Fruit fly (Drosophila melanogaster) whole organism, embryonic: Measurements from ENCODE around the gene Dus3.

Experiments used
- Aef1 ChIP-seq: fragments of 200-800 bp; sonication (Bioruptor generic); IDR thresholded peaks from 3 replicates; pipeline ENCODE4 v1.3.6; 2022; ENCODE audit warnings: missing biosample characterization, missing genetic modification characterization
- Atf6 ChIP-seq: fragments of 200-800 bp; sonication (Bioruptor generic); IDR thresholded peaks from 2 replicates; pipeline ENCODE4 v1.3.6; 2022; ENCODE audit warnings: missing biosample characterization, missing genetic modification characterization
- Bteb2 ChIP-seq: fragments of 200-800 bp; sonication (Bioruptor generic); optimal IDR thresholded peaks from 2 replicates; lab custom pipeline; 2016; ENCODE audit warnings: missing biosample characterization, missing genetic modification characterization
- CG10366 ChIP-seq: fragments of 200-800 bp; sonication (Bioruptor generic); IDR thresholded peaks from 2 replicates; pipeline ENCODE4 v1.3.6; 2022; ENCODE audit warnings: missing biosample characterization, missing genetic modification characterization
- CG10431 ChIP-seq: fragments of 200-800 bp; sonication (Bioruptor generic); optimal IDR thresholded peaks from 3 replicates; lab custom pipeline; 2018; ENCODE audit warnings: missing biosample characterization, mild to moderate bottlenecking, missing genetic modification characterization
- CG10654 ChIP-seq: fragments of 200-800 bp; sonication (Bioruptor generic); optimal IDR thresholded peaks from 2 replicates; lab custom pipeline; 2016; ENCODE audit warnings: missing biosample characterization, missing genetic modification characterization
- CG12744 ChIP-seq: fragments of 200-800 bp; sonication (Bioruptor generic); optimal IDR thresholded peaks from 2 replicates; lab custom pipeline; 2016; ENCODE audit warnings: missing biosample characterization, missing genetic modification characterization
- CG13123 ChIP-seq: fragments of 200-800 bp; sonication (Bioruptor generic); optimal IDR thresholded peaks from 2 replicates; lab custom pipeline; 2016; ENCODE audit warnings: missing biosample characterization, missing genetic modification characterization
- CG2889 ChIP-seq: fragments of 200-800 bp; sonication (Bioruptor generic); IDR thresholded peaks from 3 replicates; pipeline ENCODE4 v1.3.6; 2022; ENCODE audit warnings: missing biosample characterization, missing genetic modification characterization
- CG32532 ChIP-seq: fragments of 200-800 bp; sonication (Bioruptor generic); IDR thresholded peaks from 2 replicates; pipeline ENCODE4 v1.3.6; 2022; ENCODE audit warnings: missing biosample characterization, missing genetic modification characterization
- CG4707 ChIP-seq: fragments of 200-800 bp; sonication (Bioruptor generic); optimal IDR thresholded peaks from 2 replicates; lab custom pipeline; 2018; ENCODE audit warnings: missing biosample characterization, mild to moderate bottlenecking, missing genetic modification characterization, moderate library complexity
- CG7928 ChIP-seq: fragments of 200-800 bp; sonication (Bioruptor generic); optimal IDR thresholded peaks from 2 replicates; lab custom pipeline; 2017; ENCODE audit warnings: missing biosample characterization, mild to moderate bottlenecking, missing genetic modification characterization
- D19B ChIP-seq: fragments of 200-800 bp; sonication (Bioruptor generic); optimal IDR thresholded peaks from 2 replicates; lab custom pipeline; 2017; ENCODE audit warnings: missing biosample characterization, mild to moderate bottlenecking, missing genetic modification characterization
- ERR ChIP-seq: fragments of 200-800 bp; sonication (Bioruptor generic); optimal IDR thresholded peaks from 2 replicates; lab custom pipeline; 2016; ENCODE audit warnings: missing biosample characterization, missing genetic modification characterization
- Fer3 ChIP-seq: fragments of 200-800 bp; sonication (Bioruptor generic); optimal IDR thresholded peaks from 2 replicates; lab custom pipeline; 2018; ENCODE audit warnings: missing biosample characterization, mild to moderate bottlenecking, missing genetic modification characterization, moderate library complexity
- GATAe ChIP-seq: fragments of 200-800 bp; sonication (Bioruptor generic); conservative IDR thresholded peaks from 2 replicates; pipeline ENCODE4 v1.3.6; 2022; ENCODE audit warnings: missing biosample characterization, missing genetic modification characterization
- Hey ChIP-seq: fragments of 200-800 bp; sonication (Bioruptor generic); optimal IDR thresholded peaks from 3 replicates; lab custom pipeline; 2018; ENCODE audit warnings: missing biosample characterization, mild to moderate bottlenecking, missing genetic modification characterization
- Kr ChIP-seq: fragments of 200-800 bp; sonication (Bioruptor generic); optimal IDR thresholded peaks from 2 replicates; lab custom pipeline; 2017; ENCODE audit warnings: missing biosample characterization, mild to moderate bottlenecking, missing genetic modification characterization
- MTF-1 ChIP-seq: fragments of 200-800 bp; sonication (Bioruptor generic); optimal IDR thresholded peaks from 2 replicates; lab custom pipeline; 2018; ENCODE audit warnings: missing biosample characterization, mild to moderate bottlenecking, missing genetic modification characterization, borderline replicate concordance
- Max ChIP-seq: fragments of 200-800 bp; sonication (Bioruptor generic); optimal IDR thresholded peaks from 2 replicates; lab custom pipeline; 2016; ENCODE audit warnings: missing biosample characterization, mild to moderate bottlenecking, missing genetic modification characterization
- Med ChIP-seq: fragments of 200-800 bp; sonication (Bioruptor generic); peaks from one replicate; lab custom pipeline; 2016; ENCODE audit warnings: missing biosample characterization, missing genetic modification characterization, mild to moderate bottlenecking, inconsistent platforms, moderate library complexity
- NC2β ChIP-seq: fragments of 200-800 bp; sonication (Bioruptor generic); optimal IDR thresholded peaks from 2 replicates; lab custom pipeline; 2016; ENCODE audit warnings: missing biosample characterization, missing genetic modification characterization
- NFAT ChIP-seq: fragments of 200-800 bp; sonication (Bioruptor generic); IDR thresholded peaks from 2 replicates; pipeline ENCODE4 v1.3.6; 2022; ENCODE audit warnings: missing biosample characterization, missing genetic modification characterization
- NfI ChIP-seq: fragments of 200-800 bp; sonication (Bioruptor generic); optimal IDR thresholded peaks from 3 replicates; lab custom pipeline; 2018; ENCODE audit warnings: missing biosample characterization, mild to moderate bottlenecking, missing genetic modification characterization, moderate library complexity
- Poxn ChIP-seq: fragments of 200-800 bp; sonication (Bioruptor generic); IDR thresholded peaks from 2 replicates; pipeline ENCODE4 v1.3.6; 2022; ENCODE audit warnings: missing biosample characterization, missing genetic modification characterization
- Sox100B ChIP-seq: fragments of 200-800 bp; sonication (Bioruptor generic); optimal IDR thresholded peaks from 3 replicates; lab custom pipeline; 2018; ENCODE audit warnings: missing biosample characterization, mild to moderate bottlenecking, missing genetic modification characterization
- TFAM ChIP-seq: fragments of 200-800 bp; sonication (Bioruptor generic); optimal IDR thresholded peaks from 2 replicates; lab custom pipeline; 2017; ENCODE audit warnings: missing biosample characterization, missing genetic modification characterization, inconsistent platforms
- ara ChIP-seq: fragments of 200-800 bp; sonication (Bioruptor generic); IDR thresholded peaks from 2 replicates; pipeline ENCODE4 v1.3.6; 2022; ENCODE audit warnings: missing biosample characterization, missing genetic modification characterization
- cad ChIP-seq: fragments of >200 bp; optimal IDR thresholded peaks from 2 replicates; lab custom pipeline; 2017; ENCODE audit warnings: missing biosample characterization, missing genetic modification characterization
- ci ChIP-seq: fragments of 200-800 bp; sonication (Bioruptor generic); IDR thresholded peaks from 3 replicates; pipeline ENCODE4 v1.3.6; 2022; ENCODE audit warnings: missing biosample characterization, missing genetic modification characterization
- crc ChIP-seq: fragments of 200-800 bp; sonication (Bioruptor generic); optimal IDR thresholded peaks from 2 replicates; lab custom pipeline; 2016; ENCODE audit warnings: missing biosample characterization, missing genetic modification characterization
- danr ChIP-seq: fragments of 200-800 bp; sonication (Bioruptor generic); IDR thresholded peaks from 2 replicates; pipeline ENCODE4 v1.3.6; 2022; ENCODE audit warnings: missing biosample characterization, missing genetic modification characterization
- eyg ChIP-seq: fragments of 200-800 bp; sonication (Bioruptor generic); optimal IDR thresholded peaks from 3 replicates; lab custom pipeline; 2016; ENCODE audit warnings: missing biosample characterization, missing genetic modification characterization
- gcm ChIP-seq: fragments of 200-800 bp; sonication (Bioruptor generic); optimal IDR thresholded peaks from 2 replicates; lab custom pipeline; 2019; ENCODE audit warnings: missing biosample characterization, mild to moderate bottlenecking, missing genetic modification characterization, moderate library complexity
- gcm2 ChIP-seq: fragments of 200-800 bp; sonication (Bioruptor generic); optimal IDR thresholded peaks from 2 replicates; lab custom pipeline; 2016; ENCODE audit warnings: missing biosample characterization, missing genetic modification characterization
- gsb-n ChIP-seq: fragments of 200-800 bp; sonication (Bioruptor generic); optimal IDR thresholded peaks from 3 replicates; lab custom pipeline; 2018; ENCODE audit warnings: missing biosample characterization, mild to moderate bottlenecking, missing genetic modification characterization
- hb ChIP-seq: fragments of 200-800 bp; sonication (Bioruptor generic); IDR thresholded peaks from 3 replicates; pipeline ENCODE4 v1.3.6; 2022; ENCODE audit warnings: missing biosample characterization, missing genetic modification characterization; ENCODE audit not compliant: partially characterized antibody
- inv ChIP-seq: fragments of 200-800 bp; sonication (Bioruptor generic); IDR thresholded peaks from 2 replicates; pipeline ENCODE4 v1.3.6; 2022; ENCODE audit warnings: missing biosample characterization, missing genetic modification characterization; ENCODE audit not compliant: partially characterized antibody
- lilli ChIP-seq: fragments of 200-800 bp; sonication (Bioruptor generic); optimal IDR thresholded peaks from 3 replicates; lab custom pipeline; 2016; ENCODE audit warnings: missing biosample characterization, missing genetic modification characterization
- otp ChIP-seq: fragments of 200-800 bp; sonication (Bioruptor generic); IDR thresholded peaks from 3 replicates; pipeline ENCODE4, ENCODE4 v1.3.6; 2022; ENCODE audit warnings: missing biosample characterization, missing genetic modification characterization
- pros ChIP-seq: fragments of 200-800 bp; sonication (Bioruptor generic); optimal IDR thresholded peaks from 3 replicates; lab custom pipeline; 2019; ENCODE audit warnings: missing biosample characterization, mild to moderate bottlenecking, missing genetic modification characterization, moderate library complexity
- row ChIP-seq: fragments of 200-800 bp; sonication (Bioruptor generic); IDR thresholded peaks from 3 replicates; pipeline ENCODE4 v1.3.6; 2022; ENCODE audit warnings: missing biosample characterization, missing genetic modification characterization
- sc ChIP-seq, 3 experiments: fragments of >200 bp in 2 of 3; fragments of 200-800 bp in 1 of 3; sonication (Bioruptor generic) in 1 of 3; optimal IDR thresholded peaks; 2 replicates in 2 of 3; 3 replicates in 1 of 3; lab custom pipeline; 2017; ENCODE audit warnings: mild to moderate bottlenecking in 1 of 3, missing biosample characterization in 1 of 3, missing genetic modification characterization in 1 of 3, missing genetic modification reagents in 1 of 3
- sima ChIP-seq: fragments of 200-800 bp; sonication (Bioruptor generic); optimal IDR thresholded peaks from 2 replicates; lab custom pipeline; 2016; ENCODE audit warnings: missing biosample characterization, missing genetic modification characterization
- sqz ChIP-seq: fragments of 200-800 bp; sonication (Bioruptor generic); optimal IDR thresholded peaks from 3 replicates; lab custom pipeline; 2018; ENCODE audit warnings: missing biosample characterization, mild to moderate bottlenecking, missing genetic modification characterization
- tio ChIP-seq: fragments of 200-800 bp; sonication (Bioruptor generic); optimal IDR thresholded peaks from 2 replicates; lab custom pipeline; 2017; ENCODE audit warnings: missing biosample characterization, missing genetic modification characterization, inconsistent platforms
- tll ChIP-seq, 2 experiments: fragments of 200-800 bp in 1 of 2; fragments of >200 bp in 1 of 2; sonication (Bioruptor generic) in 1 of 2; optimal IDR thresholded peaks; 2 replicates each; lab custom pipeline; 2017 to 2019; ENCODE audit warnings: missing biosample characterization in 2 of 2, missing genetic modification characterization in 2 of 2, mild to moderate bottlenecking in 1 of 2, moderate library complexity in 1 of 2
- tx ChIP-seq: fragments of 200-800 bp; sonication (Bioruptor generic); optimal IDR thresholded peaks from 2 replicates; lab custom pipeline; 2016; ENCODE audit warnings: missing biosample characterization, missing genetic modification characterization
- z ChIP-seq: fragments of 200-800 bp; sonication (Bioruptor generic); IDR thresholded peaks from 3 replicates; pipeline ENCODE4 v1.3.6; 2022; ENCODE audit warnings: missing biosample characterization, missing genetic modification characterization
- zf30C ChIP-seq: fragments of 200-800 bp; sonication (Bioruptor generic); optimal IDR thresholded peaks from 3 replicates; lab custom pipeline; 2018; ENCODE audit warnings: missing biosample characterization, mild to moderate bottlenecking, missing genetic modification characterization

Gene Dus3

dm6 chr2L:19758511-19759128 is at the start of gene Dus3, which contains the start of gene CG10628 (continued):
- peak; percentile 89 for TF ChIP-seq Aef1 (GFP tag; lab: Robert Waterston, UW)
- peak; percentile 90 for TF ChIP-seq Fer3 (tag; lab: Kevin White, UChicago)
- peak; percentile 87 for TF ChIP-seq otp (GFP tag; lab: Robert Waterston, UW)
- no peak for TF ChIP-seq zf30C (GFP tag; lab: Kevin White, UChicago)
- peak; percentile 50 for TF ChIP-seq CG4707 (GFP tag; lab: Kevin White, UChicago)
- no peak for TF ChIP-seq TFAM (GFP tag; lab: Kevin White, UChicago)
- peak; percentile 93 for TF ChIP-seq ara (GFP tag; lab: Robert Waterston, UW)
- peak; percentile 96 for TF ChIP-seq lilli
- peak; percentile 81 for TF ChIP-seq Poxn (GFP tag; lab: Robert Waterston, UW)
- peak; percentile 80 for TF ChIP-seq gcm2
- no peak for TF ChIP-seq hb (GFP tag; lab: Robert Waterston, UW)
- peak; percentile 85 for TF ChIP-seq CG13123 (GFP tag; lab: Kevin White, UChicago)
- TF ChIP-seq CG7928: peak; percentile 69
- peak; percentile 15 for TF ChIP-seq pros (GFP tag; lab: Kevin White, UChicago)
- TF ChIP-seq NFAT (GFP tag; lab: Robert Waterston, UW): peak; percentile 91
- peak; percentile 80 for TF ChIP-seq CG2889
- peak; percentile 99 for TF ChIP-seq Med (GFP tag; lab: Kevin White, UChicago)
- peak; percentile 65 for TF ChIP-seq sima (GFP tag; lab: Kevin White, UChicago)
- no peak; the same call in 1 of the 2 replicates for TF ChIP-seq GATAe
- peak; percentile 92 for TF ChIP-seq NfI (GFP tag; lab: Kevin White, UChicago)
- TF ChIP-seq ci (GFP tag; lab: Robert Waterston, UW): peak; percentile 93
- TF ChIP-seq CG10431: peak; percentile 30
- TF ChIP-seq Bteb2 (GFP tag; lab: Kevin White, UChicago): peak; percentile 93
- peak; percentile 96 for TF ChIP-seq CG32532
- no peak for TF ChIP-seq Sox100B (GFP tag; lab: Kevin White, UChicago)
- TF ChIP-seq eyg (GFP tag; lab: Kevin White, UChicago): peak; percentile 84
- peak; percentile 90 for TF ChIP-seq CG10366 (GFP tag; lab: Robert Waterston, UW)
- TF ChIP-seq tll (GFP tag; optimal IDR thresholded peaks at IDR 0.05; lab: Kevin White, UChicago): peak in 1 of 2 experiments; percentile 22
- peak; percentile 46; the same call in 1 of the 3 replicates for TF ChIP-seq z (GFP tag; lab: Robert Waterston, UW)
- peak; percentile 73 for TF ChIP-seq ERR (GFP tag; lab: Kevin White, UChicago)
- peak; percentile 89 for TF ChIP-seq Atf6 (GFP tag; lab: Robert Waterston, UW)
- TF ChIP-seq tx (GFP tag; lab: Kevin White, UChicago): peak; percentile 91
- peak; percentile 83 for TF ChIP-seq crc
- TF ChIP-seq CG10654 (GFP tag; lab: Kevin White, UChicago): peak; percentile 93
- TF ChIP-seq Max: peak; percentile 97
- TF ChIP-seq gsb-n: no peak
- peak; percentile 90 for TF ChIP-seq NC2β
- TF ChIP-seq row: peak; percentile 97
- peak; percentile 83 for TF ChIP-seq danr (GFP tag; lab: Robert Waterston, UW)
- peak; percentile 73 for TF ChIP-seq Hey
- TF ChIP-seq gcm (GFP tag; lab: Kevin White, UChicago): peak; percentile 79
- no peak for TF ChIP-seq cad (GFP tag; lab: Kevin White, UChicago)
- TF ChIP-seq CG12744 (GFP tag; lab: Kevin White, UChicago): peak; percentile 75
- TF ChIP-seq D19B (GFP tag; lab: Kevin White, UChicago): peak; percentile 72
- peak; percentile 64 for TF ChIP-seq MTF-1
- TF ChIP-seq Kr (GFP tag; lab: Kevin White, UChicago): no peak
- peak; percentile 42; the same call in 1 of the 2 replicates for TF ChIP-seq inv (GFP tag; lab: Robert Waterston, UW)
- no peak for TF ChIP-seq tio (GFP tag; lab: Kevin White, UChicago)
- TF ChIP-seq sc (optimal IDR thresholded peaks at IDR 0.05; lab: Kevin White, UChicago): no peak
- peak; percentile 76 for TF ChIP-seq sc (GFP tag; optimal IDR thresholded peaks at IDR 0.05; lab: Kevin White, UChicago)
- no peak for TF ChIP-seq sqz
